Worm (Caenorhabditis elegans) whole organism, L4/young adult: ENCODE measurements around the gene ZK1248.19.

Source experiments
- W03F9.2 ChIP-seq: fragments of 150-350 bp; optimal IDR thresholded peaks from 2 replicates; lab custom pipeline; 2014; ENCODE audit warnings: missing biosample characterization, missing genetic modification characterization
- dao-5 ChIP-seq: sonication (generic microtip); optimal IDR thresholded peaks from 2 replicates; lab custom pipeline; 2016; ENCODE audit warnings: missing genotype, missing genetic modification characterization, moderate library complexity, missing compliant biosample characterization
- him-1 ChIP-seq: sonication (generic microtip); optimal IDR thresholded peaks from 2 replicates; lab custom pipeline; 2016; ENCODE audit warnings: missing genotype, missing genetic modification reagents, missing genetic modification characterization, missing compliant biosample characterization

The ZK1248.19 gene

ce11 chrII:5804288-5804687, 34.9 kb downstream of the ZK1248.19 start:
- TF ChIP-seq W03F9.2 (tag; lab: Kevin White, UChicago) = no peak
- TF ChIP-seq him-1 (tag; lab: Kevin White, UChicago) = no peak
- TF ChIP-seq dao-5 (tag; lab: Kevin White, UChicago) = no peak

DNA sequence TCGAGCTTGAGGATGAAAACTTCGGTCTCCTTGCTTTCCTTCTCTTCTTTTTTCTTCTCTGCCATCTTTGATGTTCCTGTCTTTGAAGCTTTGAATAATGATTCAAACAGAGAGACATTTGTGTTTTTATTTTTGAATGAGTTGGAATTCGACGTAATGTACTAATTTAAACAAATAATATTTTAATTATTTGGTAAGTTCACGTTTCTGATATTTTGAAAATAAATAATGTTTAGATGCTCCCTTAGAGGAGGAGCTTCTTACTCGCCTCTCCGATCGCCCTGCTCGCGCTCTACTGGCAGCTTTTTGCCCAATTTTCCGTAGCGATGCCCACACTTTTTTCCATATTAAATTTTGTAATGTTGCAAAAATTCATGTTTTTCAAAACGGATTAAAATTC, 38.1 kb downstream of the ZK1248.19 start, which contains the start of the genes K05F1.9 and K05F1.1:
Gene K05F1.9 (minus strand): TSS at position 101 of the 400 bp plus-strand sequence.
Gene K05F1.1 (plus strand): TSS at position 308 of the 400 bp plus-strand sequence.
- TF ChIP-seq W03F9.2 (tag; lab: Kevin White, UChicago) (no peak), him-1 (tag; lab: Kevin White, UChicago) (no peak), dao-5 (tag; lab: Kevin White, UChicago) (no peak)

- TF ChIP-seq dao-5 (tag; lab: Kevin White, UChicago) (no peak), W03F9.2 (tag; lab: Kevin White, UChicago) (no peak), him-1 (tag; lab: Kevin White, UChicago) (no peak)
Measured at ce11 chrII:5799553-5799952, 39.7 kb downstream of the ZK1248.19 start, which contains the start of gene K05F1.8. Gene K05F1.8, minus strand, starts transcription at chrII:5799653.

- TF ChIP-seq W03F9.2 (tag; lab: Kevin White, UChicago) (no peak), him-1 (tag; lab: Kevin White, UChicago) (no peak), dao-5 (tag; lab: Kevin White, UChicago) (no peak)
Measured at ce11 chrII:5797348-5797977, 41.8 kb downstream of the ZK1248.19 start, which contains the start of the genes msp-63 and msp-142. Gene msp-63, minus strand, starts transcription at chrII:5797448. Gene msp-142, plus strand, starts transcription at chrII:5797927.

- TF ChIP-seq him-1 (tag; lab: Kevin White, UChicago) = no peak
- TF ChIP-seq W03F9.2 (tag; lab: Kevin White, UChicago) = no peak
- no peak for TF ChIP-seq dao-5 (tag; lab: Kevin White, UChicago)
Measured at ce11 chrII:5794195-5794594, 45.0 kb downstream of the ZK1248.19 start, which contains the start of gene acdh-8. Gene acdh-8, plus strand, starts transcription at chrII:5794495.

DNA sequence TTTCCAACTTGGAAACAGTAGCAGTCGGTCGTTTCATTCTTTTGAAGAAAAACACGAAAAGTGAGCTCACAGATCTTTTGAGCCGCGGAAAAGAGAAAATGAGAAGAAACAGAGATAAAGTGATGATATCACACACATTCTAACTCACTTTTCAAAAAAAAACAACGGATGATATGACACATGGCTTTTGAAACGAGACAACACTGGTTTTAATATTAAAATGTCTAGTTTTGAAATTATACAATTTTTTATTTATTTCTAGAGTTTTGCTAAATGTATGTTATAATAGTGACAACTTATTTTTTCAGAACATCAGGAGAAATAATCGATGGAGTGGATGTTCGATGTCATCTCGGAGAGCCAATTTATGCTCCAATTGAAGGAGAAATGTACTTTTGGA, 46.7 kb downstream of the ZK1248.19 start, which contains the start of gene K05F1.14:
Gene K05F1.14 (minus strand): TSS at position 101 of the 400 bp plus-strand sequence.
- TF ChIP-seq dao-5 (tag; lab: Kevin White, UChicago) = no peak
- no peak for TF ChIP-seq him-1 (tag; lab: Kevin White, UChicago)
- TF ChIP-seq W03F9.2 (tag; lab: Kevin White, UChicago) = no peak

- TF ChIP-seq dao-5 (tag; lab: Kevin White, UChicago) = no peak
- TF ChIP-seq him-1 (tag; lab: Kevin White, UChicago) = no peak
- TF ChIP-seq W03F9.2 (tag; lab: Kevin White, UChicago) = no peak
Measured at ce11 chrII:5790313-5790773, 48.9 kb downstream of the ZK1248.19 start, which contains the start of gene lect-2. Gene lect-2, plus strand, starts transcription at chrII:5790723.

DNA sequence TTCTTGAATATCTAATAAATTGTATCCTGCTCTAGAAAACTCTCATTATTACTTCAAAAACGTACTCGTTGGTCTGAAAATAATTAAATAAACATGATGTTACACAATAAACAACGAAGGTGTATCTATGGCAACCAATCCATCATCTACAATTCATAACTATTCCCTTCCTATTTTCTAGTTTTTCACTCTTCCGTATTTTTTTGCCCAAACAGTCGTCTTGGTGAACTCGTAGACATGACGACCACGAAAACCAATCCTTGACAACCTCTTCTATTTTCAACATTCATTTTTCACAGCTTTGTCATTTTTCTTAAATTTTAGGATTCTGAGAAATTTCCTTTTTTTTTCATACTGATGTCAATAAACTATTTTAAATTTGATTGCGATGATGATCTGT, 50.4 kb downstream of the ZK1248.19 start, which contains the start of gene K05F1.13:
Gene K05F1.13 (plus strand): TSS at position 301 of the 400 bp plus-strand sequence.
- TF ChIP-seq dao-5 (tag; lab: Kevin White, UChicago) (no peak), him-1 (tag; lab: Kevin White, UChicago) (no peak), W03F9.2 (tag; lab: Kevin White, UChicago) (no peak)
